Worm (Caenorhabditis elegans): ENCODE data around the gene nfi-1.
A peak's percentile ranks its signal among the peaks of the same experiment; 100 is the strongest.

nfi-1 gene

ce11 chrII:7528210-7528609 is 9.8 kb upstream of the nfi-1 start (continued):
- TF ChIP-seq let-607 (tag; optimal IDR thresholded peaks at IDR 0.05) (peak in 1 of 2 experiments; percentile 62), egl-18 (GFP tag; IDR thresholded peaks at IDR 0.05) (no peak), repo-1 (tag; optimal IDR thresholded peaks at IDR 0.05) (no peak), chd-7 (tag; optimal IDR thresholded peaks at IDR 0.05) (peak; percentile 72), tlf-1 (GFP tag; optimal IDR thresholded peaks at IDR 0.05) (peak; percentile 61), let-526 (GFP tag; IDR thresholded peaks at IDR 0.05) (peak; percentile 62; the same call in 1 of the 2 replicates), egl-44 (GFP tag; IDR thresholded peaks at IDR 0.05) (peak; percentile 46; the same call in 1 of the 2 replicates), C17E4.6 (GFP tag; IDR thresholded peaks at IDR 0.05) (no peak), bed-2 (GFP tag; IDR thresholded peaks at IDR 0.05) (no peak), ama-1 (optimal IDR thresholded peaks at IDR 0.05) (no peak), ama-1 (GFP tag; optimal IDR thresholded peaks at IDR 0.05) (no peak), hsf-1 (GFP tag; IDR thresholded peaks at IDR 0.05) (0 out of 2 replicates have a peak, but pooled peaks have one; percentile 44), pha-4 (tag; optimal IDR thresholded peaks at IDR 0.05) (no peak), ztf-22 (GFP tag; optimal IDR thresholded peaks at IDR 0.05) (peak; percentile 28), snpc-1.1 (tag; optimal IDR thresholded peaks at IDR 0.05; ENCODE audit: insufficient read depth) (no peak), K11D2.4 (GFP tag; IDR thresholded peaks at IDR 0.05) (no peak), ztf-26 (tag; optimal IDR thresholded peaks at IDR 0.05) (peak; percentile 63), F22D6.2 (tag; optimal IDR thresholded peaks at IDR 0.05) (peak; percentile 3), rcor-1 (GFP tag; IDR thresholded peaks at IDR 0.05) (no peak)

ce11 chrII:7529078-7529683 is 8.8 kb upstream of the nfi-1 start, which contains the start of gene ZK1290.5:
Gene ZK1290.5 (plus strand): TSS chrII:7529643.
- TF ChIP-seq snpc-4 (GFP tag; optimal IDR thresholded peaks at IDR 0.05) (no peak), snpc-4 (tag; optimal IDR thresholded peaks at IDR 0.05) (peak in 1 of 4 experiments; percentile 44), F23B12.7 (tag; optimal IDR thresholded peaks at IDR 0.05; ENCODE audit: insufficient read depth) (peak; percentile 6), lin-26 (GFP tag; IDR thresholded peaks at IDR 0.05) (no peak), B0336.3 (GFP tag; IDR thresholded peaks at IDR 0.05) (peak; percentile 86), let-526 (GFP tag; IDR thresholded peaks at IDR 0.05) (peak; percentile 83; the same call in 1 of the 2 replicates), ztf-18 (tag; optimal IDR thresholded peaks at IDR 0.05) (peak; percentile 19), gei-17 (GFP tag; optimal IDR thresholded peaks at IDR 0.05) (peak; percentile 53), C06A6.2 (GFP tag; conservative IDR thresholded peaks at IDR 0.05) (peak; percentile 86), hlh-12 (tag; optimal IDR thresholded peaks at IDR 0.05) (no peak), sea-2 (GFP tag; IDR thresholded peaks at IDR 0.05) (no peak), lsl-1 (GFP tag; optimal IDR thresholded peaks at IDR 0.05) (no peak), zim-3 (tag; optimal IDR thresholded peaks at IDR 0.05) (no peak), madf-10 (tag; optimal IDR thresholded peaks at IDR 0.05) (peak; percentile 72), hmg-20 (GFP tag; IDR thresholded peaks at IDR 0.05) (peak; percentile 6; the same call in 1 of the 2 replicates), madf-6 (GFP tag; IDR thresholded peaks at IDR 0.05) (no peak), K11D2.4 (GFP tag; IDR thresholded peaks at IDR 0.05) (peak; percentile 89), madf-3 (GFP tag; IDR thresholded peaks at IDR 0.05) (no peak), let-607 (tag; optimal IDR thresholded peaks at IDR 0.05) (peak; percentile 25 to 87), hmg-1.2 (GFP tag; IDR thresholded peaks at IDR 0.05) (peak; percentile 65), hrde-1 (tag; optimal IDR thresholded peaks at IDR 0.05; ENCODE audit: borderline replicate concordance) (no peak), snpc-1.3 (tag; optimal IDR thresholded peaks at IDR 0.05; ENCODE audit: insufficient read depth) (no peak), ceh-79 (tag; optimal IDR thresholded peaks at IDR 0.05) (no peak), B0035.1 (tag; optimal IDR thresholded peaks at IDR 0.05) (peak; percentile 31), mcd-1 (GFP tag; IDR thresholded peaks at IDR 0.05) (no peak; the same call in 1 of the 2 replicates), ceh-27 (GFP tag; optimal IDR thresholded peaks at IDR 0.05) (peak; percentile 50), ztf-22 (GFP tag; optimal IDR thresholded peaks at IDR 0.05) (peak; percentile 85), F52B5.7 (tag; optimal IDR thresholded peaks at IDR 0.05) (no peak), unc-62 (GFP tag; optimal IDR thresholded peaks at IDR 0.05) (no peak), nhr-120 (GFP tag; IDR thresholded peaks at IDR 0.05) (no peak), ztf-26 (tag; optimal IDR thresholded peaks at IDR 0.05) (peak; percentile 92), nhr-90 (tag; optimal IDR thresholded peaks at IDR 0.05) (peak; percentile 43), attf-5 (GFP tag; optimal IDR thresholded peaks at IDR 0.05) (peak; percentile 74)
